Fruit fly (Drosophila melanogaster) whole organism, embryonic: ENCODE measurements around the gene IntS14.

Source experiments
- B-H2 ChIP-seq: fragments of 200-800 bp; sonication (Bioruptor generic); optimal IDR thresholded peaks from 2 replicates; lab custom pipeline; 2018; ENCODE audit warnings: missing biosample characterization, mild to moderate bottlenecking, missing genetic modification characterization
- CG12299 ChIP-seq: fragments of 200-800 bp; sonication (Bioruptor generic); optimal IDR thresholded peaks from 2 replicates; lab custom pipeline; 2018; ENCODE audit warnings: missing biosample characterization, mild to moderate bottlenecking, missing genetic modification characterization
- CG12769 ChIP-seq: fragments of 200-800 bp; sonication (Bioruptor generic); optimal IDR thresholded peaks from 2 replicates; lab custom pipeline; 2019; ENCODE audit warnings: missing biosample characterization, mild to moderate bottlenecking, missing genetic modification characterization, moderate library complexity
- CG1602 ChIP-seq: fragments of 200-800 bp; sonication (Bioruptor generic); optimal IDR thresholded peaks from 3 replicates; lab custom pipeline; 2016; ENCODE audit warnings: missing biosample characterization, missing genetic modification characterization
- CG16813 ChIP-seq: fragments of 200-800 bp; sonication (Bioruptor generic); IDR thresholded peaks from 3 replicates; pipeline ENCODE4 v1.3.6; 2022; ENCODE audit warnings: missing biosample characterization, missing genetic modification characterization; ENCODE audit not compliant: partially characterized antibody
- CG1832 ChIP-seq: fragments of 200-800 bp; sonication (Bioruptor generic); optimal IDR thresholded peaks from 2 replicates; lab custom pipeline; 2017; ENCODE audit warnings: missing biosample characterization, mild to moderate bottlenecking, missing genetic modification characterization, inconsistent platforms
- CG2199 ChIP-seq: fragments of 200-800 bp; sonication (Bioruptor generic); IDR thresholded peaks from 3 replicates; pipeline ENCODE4 v1.3.6; 2022; ENCODE audit warnings: missing biosample characterization, missing genetic modification characterization
- CG3163 ChIP-seq: fragments of 200-800 bp; sonication (Bioruptor generic); optimal IDR thresholded peaks from 3 replicates; lab custom pipeline; 2016; ENCODE audit warnings: missing biosample characterization, missing genetic modification characterization
- CG32532 ChIP-seq: fragments of 200-800 bp; sonication (Bioruptor generic); IDR thresholded peaks from 2 replicates; pipeline ENCODE4 v1.3.6; 2022; ENCODE audit warnings: missing biosample characterization, missing genetic modification characterization
- CG3407 ChIP-seq: fragments of 200-800 bp; sonication (Bioruptor generic); optimal IDR thresholded peaks from 2 replicates; lab custom pipeline; 2018; ENCODE audit warnings: missing biosample characterization, mild to moderate bottlenecking, missing genetic modification characterization
- CG34224 ChIP-seq: fragments of 200-800 bp; sonication (Bioruptor generic); IDR thresholded peaks from 3 replicates; pipeline ENCODE4 v1.3.6; 2022; ENCODE audit warnings: missing biosample characterization, missing genetic modification characterization; ENCODE audit not compliant: partially characterized antibody
- CG34376 ChIP-seq: fragments of 200-800 bp; sonication (Bioruptor generic); optimal IDR thresholded peaks from 2 replicates; lab custom pipeline; 2018; ENCODE audit warnings: missing biosample characterization, mild to moderate bottlenecking, missing genetic modification characterization
- CG34422 ChIP-seq: fragments of 200-800 bp; sonication (Bioruptor generic); IDR thresholded peaks from 3 replicates; pipeline ENCODE4 v1.3.6; 2022; ENCODE audit warnings: missing biosample characterization, missing genetic modification characterization
- CG3847 ChIP-seq: fragments of 200-800 bp; sonication (Bioruptor generic); IDR thresholded peaks from 2 replicates; pipeline ENCODE4 v1.3.6; 2022; ENCODE audit warnings: missing biosample characterization, missing genetic modification characterization
- CG4424 ChIP-seq: fragments of 200-800 bp; sonication (Bioruptor generic); optimal IDR thresholded peaks from 3 replicates; lab custom pipeline; 2016; ENCODE audit warnings: missing biosample characterization, missing genetic modification characterization
- CG8290 ChIP-seq, 3 experiments: fragments of 200-800 bp; sonication (Bioruptor generic); optimal IDR thresholded peaks; 2 replicates each; lab custom pipeline; 2016 to 2019; ENCODE audit warnings: missing biosample characterization in 3 of 3, missing genetic modification characterization in 3 of 3, mild to moderate bottlenecking in 2 of 3, moderate library complexity in 1 of 3
- CG9727 ChIP-seq: fragments of 200-800 bp; sonication (Bioruptor generic); optimal IDR thresholded peaks from 3 replicates; lab custom pipeline; 2017; ENCODE audit warnings: missing biosample characterization, mild to moderate bottlenecking, missing genetic modification characterization
- CTCF ChIP-seq: fragments of 200-800 bp; sonication (Bioruptor generic); optimal IDR thresholded peaks from 2 replicates; lab custom pipeline; 2017; ENCODE audit warnings: missing biosample characterization, mild to moderate bottlenecking, missing genetic modification characterization, moderate library complexity
- Dbx ChIP-seq: fragments of 200-800 bp; sonication (Bioruptor generic); IDR thresholded peaks from 3 replicates; pipeline ENCODE4 v1.3.6; 2022; ENCODE audit warnings: missing biosample characterization, missing genetic modification characterization
- E2f1 ChIP-seq: fragments of 200-800 bp; sonication (Bioruptor generic); IDR thresholded peaks from 2 replicates; pipeline ENCODE4 v1.3.6; 2022; ENCODE audit warnings: missing biosample characterization, missing genetic modification characterization
- E2f2 ChIP-seq: fragments of 200-800 bp; sonication (Bioruptor generic); IDR thresholded peaks from 2 replicates; pipeline ENCODE4 v1.3.6; 2022; ENCODE audit warnings: missing biosample characterization, missing genetic modification characterization
- Ets65A ChIP-seq: fragments of 200-800 bp; sonication (Bioruptor generic); peaks from one replicate; lab custom pipeline; 2016; ENCODE audit warnings: missing biosample characterization, missing genetic modification characterization
- Gsc ChIP-seq: fragments of 200-800 bp; sonication (Bioruptor generic); IDR thresholded peaks from 2 replicates; pipeline ENCODE4 v1.3.6; 2022; ENCODE audit warnings: missing biosample characterization, missing genetic modification characterization
- HmgZ ChIP-seq: fragments of 200-800 bp; sonication (Bioruptor generic); optimal IDR thresholded peaks from 2 replicates; lab custom pipeline; 2018; ENCODE audit warnings: missing biosample characterization, mild to moderate bottlenecking, missing genetic modification characterization
- Max ChIP-seq: fragments of 200-800 bp; sonication (Bioruptor generic); optimal IDR thresholded peaks from 2 replicates; lab custom pipeline; 2016; ENCODE audit warnings: missing biosample characterization, mild to moderate bottlenecking, missing genetic modification characterization
- Pdp1 ChIP-seq, 2 experiments: fragments of 200-800 bp; sonication (Bioruptor generic); optimal IDR thresholded peaks; 3 replicates each; lab custom pipeline; 2016; ENCODE audit warnings: missing biosample characterization in 2 of 2, missing genetic modification characterization in 2 of 2, mild to moderate bottlenecking in 1 of 2, moderate library complexity in 1 of 2
- YL-1 ChIP-seq: fragments of 200-800 bp; sonication (Bioruptor generic); optimal IDR thresholded peaks from 3 replicates; lab custom pipeline; 2017; ENCODE audit warnings: missing biosample characterization, mild to moderate bottlenecking, missing genetic modification characterization
- ato ChIP-seq: fragments of 200-800 bp; sonication (Bioruptor generic); IDR thresholded peaks from 2 replicates; pipeline ENCODE4 v1.3.6; 2022; ENCODE audit warnings: missing biosample characterization, missing genetic modification characterization; ENCODE audit not compliant: partially characterized antibody
- chif ChIP-seq, 2 experiments: fragments of 200-800 bp; sonication (Bioruptor generic); optimal IDR thresholded peaks; 3 replicates each; lab custom pipeline; 2016; ENCODE audit warnings: missing biosample characterization in 2 of 2, missing genetic modification characterization in 2 of 2
- chinmo ChIP-seq: fragments of 200-800 bp; sonication (Bioruptor generic); IDR thresholded peaks from 4 replicates; pipeline ENCODE4 v1.3.6; 2022; ENCODE audit warnings: missing biosample characterization, missing genetic modification characterization; ENCODE audit not compliant: partially characterized antibody
- ewg ChIP-seq: fragments of 200-800 bp; sonication (Bioruptor generic); optimal IDR thresholded peaks from 3 replicates; lab custom pipeline; 2017; ENCODE audit warnings: mild to moderate bottlenecking, missing biosample characterization, missing genetic modification reagents, missing genetic modification characterization
- gfzf ChIP-seq: fragments of 200-800 bp; sonication (Bioruptor generic); optimal IDR thresholded peaks from 2 replicates; lab custom pipeline; 2016; ENCODE audit warnings: missing biosample characterization, mild to moderate bottlenecking, missing genetic modification characterization, moderate library complexity
- hb ChIP-seq: fragments of 200-800 bp; sonication (Bioruptor generic); IDR thresholded peaks from 3 replicates; pipeline ENCODE4 v1.3.6; 2022; ENCODE audit warnings: missing biosample characterization, missing genetic modification characterization; ENCODE audit not compliant: partially characterized antibody
- inv ChIP-seq: fragments of 200-800 bp; sonication (Bioruptor generic); IDR thresholded peaks from 2 replicates; pipeline ENCODE4 v1.3.6; 2022; ENCODE audit warnings: missing biosample characterization, missing genetic modification characterization; ENCODE audit not compliant: partially characterized antibody
- luna ChIP-seq: fragments of 200-800 bp; sonication (Bioruptor generic); optimal IDR thresholded peaks from 2 replicates; lab custom pipeline; 2016; ENCODE audit warnings: missing biosample characterization, missing genetic modification characterization
- mld ChIP-seq: fragments of 200-800 bp; sonication (Bioruptor generic); IDR thresholded peaks from 3 replicates; pipeline ENCODE4 v1.3.6; 2022; ENCODE audit warnings: missing biosample characterization, missing genetic modification characterization; ENCODE audit not compliant: partially characterized antibody
- nom ChIP-seq: fragments of 200-800 bp; sonication (Bioruptor generic); optimal IDR thresholded peaks from 2 replicates; lab custom pipeline; 2017; ENCODE audit warnings: missing biosample characterization, missing genetic modification characterization, mild to moderate bottlenecking, moderate library complexity, missing genetic modification reagents
- pita ChIP-seq: fragments of 200-800 bp; sonication (Bioruptor generic); optimal IDR thresholded peaks from 2 replicates; lab custom pipeline; 2017; ENCODE audit warnings: missing biosample characterization, mild to moderate bottlenecking, missing genetic modification characterization
- prd ChIP-seq, 3 experiments: fragments of >200 bp in 2 of 3; fragments of 200-800 bp in 1 of 3; sonication (Bioruptor generic) in 1 of 3; optimal IDR thresholded peaks in 2 of 3; IDR thresholded peaks in 1 of 3; 2 replicates in 2 of 3; 3 replicates in 1 of 3; pipeline versions ENCODE4 v1.3.6 to Lab custom; 2017 to 2022; ENCODE audit warnings: missing biosample characterization in 1 of 3, missing genetic modification characterization in 1 of 3
- slbo ChIP-seq: fragments of 200-800 bp; sonication (Bioruptor generic); IDR thresholded peaks from 2 replicates; pipeline ENCODE4 v1.3.6; 2022; ENCODE audit warnings: missing biosample characterization, missing genetic modification characterization
- so ChIP-seq: fragments of 200-800 bp; sonication (Bioruptor generic); IDR thresholded peaks from 3 replicates; pipeline ENCODE4 v1.3.6; 2022; ENCODE audit warnings: missing biosample characterization, missing genetic modification characterization
- stwl ChIP-seq: fragments of 200-800 bp; sonication (Bioruptor generic); optimal IDR thresholded peaks from 3 replicates; lab custom pipeline; 2018; ENCODE audit warnings: missing biosample characterization, mild to moderate bottlenecking, missing genetic modification characterization, moderate library complexity
- tx ChIP-seq: fragments of 200-800 bp; sonication (Bioruptor generic); optimal IDR thresholded peaks from 2 replicates; lab custom pipeline; 2016; ENCODE audit warnings: missing biosample characterization, missing genetic modification characterization
- vvl ChIP-seq: fragments of 200-800 bp; sonication (Bioruptor generic); IDR thresholded peaks from 2 replicates; pipeline ENCODE4 v1.3.6; 2022; ENCODE audit warnings: missing biosample characterization, missing genetic modification characterization
- zfh1 ChIP-seq: fragments of 200-800 bp; sonication (Bioruptor generic); IDR thresholded peaks from 3 replicates; pipeline ENCODE4 v1.3.6; 2022; ENCODE audit warnings: missing biosample characterization, missing genetic modification characterization

The IntS14 gene

dm6 chr2L:1116661-1117322 is 47.5 kb upstream of the IntS14 start (continued):
- TF ChIP-seq B-H2 (GFP tag; lab: Kevin White, UChicago) (peak; percentile 18), inv (GFP tag; lab: Robert Waterston, UW) (0 out of 2 replicates have a peak, but pooled peaks have one; percentile 23), CG34376 (peak; percentile 45), nom (GFP tag; lab: Kevin White, UChicago) (peak; percentile 22), hb (GFP tag; lab: Robert Waterston, UW) (0 out of 3 replicates have a peak, but pooled peaks have one; percentile 5), CG34224 (GFP tag; lab: Robert Waterston, UW) (no peak), vvl (GFP tag; lab: Robert Waterston, UW) (peak; percentile 45; the same call in 1 of the 2 replicates)
- TF ChIP-seq, all 482 proteins: peak for 23

- no peak for TF ChIP-seq CG1832 (GFP tag; lab: Kevin White, UChicago)
- TF ChIP-seq E2f2 = peak; percentile 11; the same call in 1 of the 2 replicates
- 0 out of 4 replicates have a peak, but pooled peaks have one; percentile 11 for TF ChIP-seq chinmo (GFP tag; lab: Robert Waterston, UW)
- 0 out of 2 replicates have a peak, but pooled peaks have one; percentile 11 for TF ChIP-seq slbo (GFP tag; lab: Robert Waterston, UW)
- peak; percentile 21 for TF ChIP-seq ewg (GFP tag; lab: Kevin White, UChicago)
- no peak for TF ChIP-seq chif (GFP tag; optimal IDR thresholded peaks at IDR 0.05; lab: Kevin White, UChicago)
- TF ChIP-seq zfh1 (GFP tag; lab: Robert Waterston, UW) = no peak
- no peak for TF ChIP-seq CG32532
- TF ChIP-seq vvl (GFP tag; lab: Robert Waterston, UW) = peak; percentile 13; the same call in 1 of the 2 replicates
- no peak for TF ChIP-seq CG8290 (GFP tag; optimal IDR thresholded peaks at IDR 0.05; lab: Kevin White, UChicago)
- peak in 1 of 2 experiments; percentile 20 for TF ChIP-seq CG8290 (tag; optimal IDR thresholded peaks at IDR 0.05; lab: Kevin White, UChicago)
- TF ChIP-seq CG9727 (GFP tag; lab: Kevin White, UChicago) = peak; percentile 32
- TF ChIP-seq so (GFP tag; lab: Robert Waterston, UW) = peak; percentile 31; the same call in 1 of the 3 replicates
- TF ChIP-seq CG3847 (GFP tag; lab: Robert Waterston, UW) = 0 out of 2 replicates have a peak, but pooled peaks have one; percentile 7
- no peak for TF ChIP-seq prd (optimal IDR thresholded peaks at IDR 0.05; lab: Kevin White, UChicago)
- 0 out of 3 replicates have a peak, but pooled peaks have one; percentile 30 for TF ChIP-seq prd (GFP tag; IDR thresholded peaks at IDR 0.05; lab: Robert Waterston, UW)
- TF ChIP-seq YL-1 (GFP tag; lab: Kevin White, UChicago) = peak; percentile 2
- TF ChIP-seq ato (GFP tag; lab: Robert Waterston, UW) = no peak
- no peak for TF ChIP-seq CG3163 (GFP tag; lab: Kevin White, UChicago)
- TF ChIP-seq CG1602 (GFP tag; lab: Kevin White, UChicago) = no peak
- peak; percentile 48 for TF ChIP-seq pita
- no peak for TF ChIP-seq mld
- peak; percentile 63 for TF ChIP-seq CTCF (GFP tag; lab: Kevin White, UChicago)
- peak; percentile 36; the same call in 1 of the 3 replicates for TF ChIP-seq CG16813
- no peak for TF ChIP-seq HmgZ
- no peak for TF ChIP-seq CG4424 (GFP tag; lab: Kevin White, UChicago)
- no peak for TF ChIP-seq CG12299
- TF ChIP-seq CG34422 (GFP tag; lab: Robert Waterston, UW) = 0 out of 3 replicates have a peak, but pooled peaks have one; percentile 21
- TF ChIP-seq stwl (tag; lab: Kevin White, UChicago) = peak; percentile 7
- peak; percentile 35 for TF ChIP-seq Ets65A
- peak; percentile 91 for TF ChIP-seq CG12769 (tag; lab: Kevin White, UChicago)
- no peak for TF ChIP-seq luna (GFP tag; lab: Kevin White, UChicago)
- 0 out of 3 replicates have a peak, but pooled peaks have one; percentile 52 for TF ChIP-seq CG2199
- peak; percentile 17 for TF ChIP-seq Max (GFP tag; lab: Kevin White, UChicago)
- peak; percentile 11 for TF ChIP-seq gfzf (GFP tag; lab: Kevin White, UChicago)
- TF ChIP-seq E2f1 = 0 out of 2 replicates have a peak, but pooled peaks have one; percentile 22
- TF ChIP-seq Dbx (GFP tag; lab: Robert Waterston, UW) = 0 out of 3 replicates have a peak, but pooled peaks have one; percentile 31
- peak in 1 of 2 experiments; percentile 32 for TF ChIP-seq Pdp1 (GFP tag; optimal IDR thresholded peaks at IDR 0.05; lab: Kevin White, UChicago)
- TF ChIP-seq tx = no peak
- TF ChIP-seq Gsc (GFP tag; lab: Robert Waterston, UW) = no peak
- peak; percentile 36 for TF ChIP-seq CG3407 (GFP tag; lab: Kevin White, UChicago)
These were observed 46.1 kb upstream of the IntS14 start for dm6 chr2L:1118149-1118548.
